Fruit fly (Drosophila melanogaster): ENCODE measurements around the gene Nup58.

The Nup58 gene

dm6 chr3R:19641498-19642065 lies 3.2 kb upstream of the Nup58 start (continued):
- TF ChIP-seq nmo (GFP tag; optimal IDR thresholded peaks at IDR 0.05) (peak; percentile 81), CG12299 (tag; optimal IDR thresholded peaks at IDR 0.05) (peak; percentile 88), trh (GFP tag; optimal IDR thresholded peaks at IDR 0.05) (peak; percentile 32), HLHmδ (GFP tag; optimal IDR thresholded peaks at IDR 0.05) (no peak), CG9932 (GFP tag; IDR thresholded peaks at IDR 0.05) (peak; percentile 76), CG17328 (GFP tag; IDR thresholded peaks at IDR 0.05) (peak; percentile 89), NfI (GFP tag; optimal IDR thresholded peaks at IDR 0.05) (peak; percentile 75), eve (GFP tag; optimal IDR thresholded peaks at IDR 0.05) (no peak), zfh2 (GFP tag; optimal IDR thresholded peaks at IDR 0.05) (peak; percentile 40), gcm (GFP tag; optimal IDR thresholded peaks at IDR 0.05) (peak; percentile 90), CG1602 (GFP tag; optimal IDR thresholded peaks at IDR 0.05) (peak; percentile 55), CG31365 (tag; optimal IDR thresholded peaks at IDR 0.05) (peak; percentile 65), BtbVII (GFP tag; optimal IDR thresholded peaks at IDR 0.05) (peak; percentile 87), Xbp1 (GFP tag; optimal IDR thresholded peaks at IDR 0.05) (peak; percentile 82), ATbp (GFP tag; optimal IDR thresholded peaks at IDR 0.05) (peak; percentile 84), CG34422 (GFP tag; IDR thresholded peaks at IDR 0.05) (peak; percentile 91), CG10654 (GFP tag; optimal IDR thresholded peaks at IDR 0.05) (peak; percentile 66), wor (GFP tag; IDR thresholded peaks at IDR 0.05) (peak; percentile 55), sisA (GFP tag; IDR thresholded peaks at IDR 0.05) (peak; percentile 59; the same call in 1 of the 2 replicates), hkb (optimal IDR thresholded peaks at IDR 0.05) (no peak), hkb (GFP tag; IDR thresholded peaks at IDR 0.05) (peak; percentile 93), CG15479 (GFP tag; optimal IDR thresholded peaks at IDR 0.05) (no peak), lmd (GFP tag; IDR thresholded peaks at IDR 0.05) (peak; percentile 82), CG42726 (GFP tag; IDR thresholded peaks at IDR 0.05; ENCODE audit: partially characterized antibody) (no peak), Nf-YB (GFP tag; optimal IDR thresholded peaks at IDR 0.05) (peak; percentile 76), CG10267 (tag; optimal IDR thresholded peaks at IDR 0.05) (peak; percentile 84), corto (GFP tag; optimal IDR thresholded peaks at IDR 0.05) (peak; percentile 47), Gsc (GFP tag; IDR thresholded peaks at IDR 0.05) (no peak), sima (GFP tag; optimal IDR thresholded peaks at IDR 0.05) (peak; percentile 50), CG33213 (GFP tag; optimal IDR thresholded peaks at IDR 0.05) (peak; percentile 1), CG30431 (GFP tag; optimal IDR thresholded peaks at IDR 0.05) (no peak), CG17568 (GFP tag; optimal IDR thresholded peaks at IDR 0.05) (peak; percentile 83), CG17912 (GFP tag; optimal IDR thresholded peaks at IDR 0.05) (no peak), Fer2 (tag; optimal IDR thresholded peaks at IDR 0.05) (peak; percentile 89), da (GFP tag; optimal IDR thresholded peaks at IDR 0.05) (no peak), Dp (GFP tag; optimal IDR thresholded peaks at IDR 0.05) (no peak), fu2 (GFP tag; optimal IDR thresholded peaks at IDR 0.05) (no peak), Eip74EF (GFP tag; optimal IDR thresholded peaks at IDR 0.05) (peak in 1 of 2 experiments; percentile 75), CG12236 (GFP tag; optimal IDR thresholded peaks at IDR 0.05) (peak; percentile 17), MTF-1 (GFP tag; optimal IDR thresholded peaks at IDR 0.05; ENCODE audit: borderline replicate concordance) (peak; percentile 75), CG11504 (tag; optimal IDR thresholded peaks at IDR 0.05) (peak; percentile 92), gro (GFP tag; optimal IDR thresholded peaks at IDR 0.05) (peak; percentile 66), HmgZ (tag; optimal IDR thresholded peaks at IDR 0.05) (peak; percentile 87), vnd (GFP tag; IDR thresholded peaks at IDR 0.05; ENCODE audit: partially characterized antibody) (no peak), bbx (GFP tag; IDR thresholded peaks at IDR 0.05; ENCODE audit: partially characterized antibody) (no peak), Poxn (GFP tag; IDR thresholded peaks at IDR 0.05) (peak; percentile 59; the same call in 1 of the 2 replicates), CG8924 (tag; optimal IDR thresholded peaks at IDR 0.05) (peak; percentile 92), ind (GFP tag; optimal IDR thresholded peaks at IDR 0.05) (peak; percentile 77), CG14050 (GFP tag; IDR thresholded peaks at IDR 0.05) (peak; percentile 87), Xrp1 (GFP tag; IDR thresholded peaks at IDR 0.05) (peak; percentile 91)
